Fruit fly (Drosophila melanogaster): ENCODE data around the gene msi.

Gene msi

DNA sequence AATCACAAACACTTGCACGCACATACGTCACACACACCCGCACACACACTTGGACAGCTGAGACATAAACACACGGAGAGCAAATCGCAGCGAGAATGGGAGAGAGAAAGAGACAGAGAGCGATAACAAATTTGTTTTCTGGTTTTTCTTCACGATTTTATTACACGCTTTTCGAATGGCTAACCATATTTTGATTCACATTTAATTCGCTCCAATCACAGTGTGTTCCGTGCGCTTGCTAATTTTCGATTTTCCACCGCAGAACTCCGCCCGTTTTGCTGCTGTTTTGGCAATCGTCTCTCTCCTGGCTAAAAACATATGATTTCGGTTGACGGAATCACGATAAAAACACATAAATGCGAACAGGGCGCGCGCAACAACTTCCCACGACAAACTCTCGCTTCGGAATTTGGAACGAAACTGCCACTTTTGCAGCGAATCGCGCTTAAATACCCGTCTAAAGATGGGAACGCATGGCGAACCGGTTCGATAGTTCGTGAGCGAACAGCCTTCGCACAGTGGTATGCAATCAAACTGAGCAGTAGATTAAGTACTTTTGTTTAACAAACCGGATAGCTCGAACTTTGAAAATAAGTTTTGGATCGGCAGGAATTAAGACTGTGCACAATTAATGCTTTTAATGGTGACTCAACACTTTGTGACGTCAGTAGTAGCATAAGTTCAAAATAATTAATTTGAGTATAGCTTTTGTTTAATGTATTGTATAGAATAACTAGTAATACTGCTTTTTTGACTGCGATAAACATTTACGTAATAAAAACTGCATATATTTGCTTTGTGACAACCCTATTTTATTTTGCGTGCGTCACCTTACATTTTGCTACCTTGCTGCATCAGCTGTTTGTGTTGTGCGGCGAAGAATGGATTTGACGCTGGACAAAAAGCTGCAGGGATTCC lies 43.0 kb upstream of the msi start, which contains the start of the genes Fur1 and Vps33B (continued):
- TF ChIP-seq Rfx (GFP tag; IDR thresholded peaks at IDR 0.05) = peak; percentile 95
- peak; percentile 96 to 98 for TF ChIP-seq crp (GFP tag; optimal IDR thresholded peaks at IDR 0.05)
- peak; percentile 86 for TF ChIP-seq Sin3A (optimal IDR thresholded peaks at IDR 0.05)
- TF ChIP-seq Taf1 (GFP tag; IDR thresholded peaks at IDR 0.05) = peak; percentile 90
- peak; percentile 89 for TF ChIP-seq CG2116 (GFP tag; optimal IDR thresholded peaks at IDR 0.05)
- peak; percentile 95 for TF ChIP-seq CG34422 (GFP tag; IDR thresholded peaks at IDR 0.05)
- no peak for TF ChIP-seq CG7745 (tag; optimal IDR thresholded peaks at IDR 0.05)
- peak; percentile 98 for TF ChIP-seq CG7786 (GFP tag; optimal IDR thresholded peaks at IDR 0.05)
- peak; percentile 94 for TF ChIP-seq tap (tag; optimal IDR thresholded peaks at IDR 0.05)
- TF ChIP-seq CG33557 (GFP tag; optimal IDR thresholded peaks at IDR 0.05) = peak; percentile 94
- TF ChIP-seq Ssrp (tag; optimal IDR thresholded peaks at IDR 0.05) = peak; percentile 97
- peak; percentile 96 for TF ChIP-seq fd96Cb (tag; optimal IDR thresholded peaks at IDR 0.05)
- peak; percentile 92 for TF ChIP-seq CG10267 (tag; optimal IDR thresholded peaks at IDR 0.05)
- peak; percentile 98 for TF ChIP-seq CG10654 (GFP tag; optimal IDR thresholded peaks at IDR 0.05)
- peak; percentile 98 for TF ChIP-seq Chrac-16 (GFP tag; optimal IDR thresholded peaks at IDR 0.05)
- TF ChIP-seq kni (GFP tag; optimal IDR thresholded peaks at IDR 0.05) = peak; percentile 92
- peak; percentile 98 for TF ChIP-seq NC2α (GFP tag; optimal IDR thresholded peaks at IDR 0.05)
- TF ChIP-seq CG17829 (tag; optimal IDR thresholded peaks at IDR 0.05) = peak; percentile 98
- peak; percentile 94 for TF ChIP-seq gsb-n (tag; optimal IDR thresholded peaks at IDR 0.05)
- peak; percentile 95 for TF ChIP-seq caup (GFP tag; optimal IDR thresholded peaks at IDR 0.05; ENCODE audit: severe bottlenecking)
- TF ChIP-seq CG11247 (GFP tag; IDR thresholded peaks at IDR 0.05) = peak; percentile 95
- peak; percentile 96 for TF ChIP-seq Abd-B (GFP tag; optimal IDR thresholded peaks at IDR 0.05)
- TF ChIP-seq CG10209 (GFP tag; optimal IDR thresholded peaks at IDR 0.05) = peak; percentile 97
- peak; percentile 94 for TF ChIP-seq CG1529 (GFP tag; optimal IDR thresholded peaks at IDR 0.05)
- TF ChIP-seq yki (optimal IDR thresholded peaks at IDR 0.05) = peak; percentile 33
- peak; percentile 97 for TF ChIP-seq CG18476 (GFP tag; optimal IDR thresholded peaks at IDR 0.05)
- TF ChIP-seq ase (GFP tag; IDR thresholded peaks at IDR 0.05) = peak; percentile 94
- peak; percentile 92 for TF ChIP-seq D19A (tag; optimal IDR thresholded peaks at IDR 0.05)
- peak; percentile 95 for TF ChIP-seq sob (GFP tag; IDR thresholded peaks at IDR 0.05)
- peak; percentile 90 for TF ChIP-seq NFAT (GFP tag; IDR thresholded peaks at IDR 0.05)
- peak; percentile 84 for TF ChIP-seq Deaf1 (tag; optimal IDR thresholded peaks at IDR 0.05)
- TF ChIP-seq CG11695 (GFP tag; IDR thresholded peaks at IDR 0.05) = peak; percentile 94
- TF ChIP-seq wor (GFP tag; IDR thresholded peaks at IDR 0.05) = peak; percentile 94
- TF ChIP-seq klu (GFP tag; IDR thresholded peaks at IDR 0.05) = peak; percentile 95
- peak; percentile 94 for TF ChIP-seq gcm (GFP tag; optimal IDR thresholded peaks at IDR 0.05)
- peak; percentile 91 for TF ChIP-seq CG11085 (GFP tag; IDR thresholded peaks at IDR 0.05)
- TF ChIP-seq sug (tag; optimal IDR thresholded peaks at IDR 0.05) = peak; percentile 95
- peak; percentile 94 for TF ChIP-seq CG14014 (GFP tag; IDR thresholded peaks at IDR 0.05)
- TF ChIP-seq Hey (tag; optimal IDR thresholded peaks at IDR 0.05) = peak; percentile 91
- TF ChIP-seq CG32767 (GFP tag; IDR thresholded peaks at IDR 0.05) = peak; percentile 88
- peak; percentile 96 for TF ChIP-seq CG12769 (tag; optimal IDR thresholded peaks at IDR 0.05)
- TF ChIP-seq ttk (GFP tag; IDR thresholded peaks at IDR 0.05) = peak; percentile 91; the same call in 1 of the 2 replicates
- TF ChIP-seq CG4820 (GFP tag; optimal IDR thresholded peaks at IDR 0.05) = peak; percentile 97
- peak; percentile 88 for TF ChIP-seq otp (GFP tag; IDR thresholded peaks at IDR 0.05)
- TF ChIP-seq pzg (GFP tag; optimal IDR thresholded peaks at IDR 0.05) = peak; percentile 75
- no peak for TF ChIP-seq pan (optimal IDR thresholded peaks at IDR 0.05)
- TF ChIP-seq pan (GFP tag; optimal IDR thresholded peaks at IDR 0.05 in 1 of 2, IDR thresholded peaks at IDR 0.05 in 1 of 2) = peak in 1 of 2 experiments; percentile 95
- TF ChIP-seq Bdp1 (GFP tag; optimal IDR thresholded peaks at IDR 0.05) = peak; percentile 94
- peak; percentile 55; the same call in 1 of the 2 replicates for TF ChIP-seq crol (GFP tag; IDR thresholded peaks at IDR 0.05)
